Fruit fly (Drosophila melanogaster) whole organism, prepupa: Measurements from ENCODE around the gene Rab11.

Experiments used
- Blimp-1 ChIP-seq: fragments of 200-800 bp; sonication (Bioruptor generic); optimal IDR thresholded peaks from 3 replicates; lab custom pipeline; 2017; ENCODE audit warnings: missing biosample characterization, missing genetic modification characterization, mild to moderate bottlenecking, moderate library complexity, missing genetic modification reagents
- Smox ChIP-seq: fragments of 200-800 bp; sonication (Bioruptor generic); optimal IDR thresholded peaks from 3 replicates; lab custom pipeline; 2016; ENCODE audit warnings: missing biosample characterization, missing genetic modification characterization

DNA sequence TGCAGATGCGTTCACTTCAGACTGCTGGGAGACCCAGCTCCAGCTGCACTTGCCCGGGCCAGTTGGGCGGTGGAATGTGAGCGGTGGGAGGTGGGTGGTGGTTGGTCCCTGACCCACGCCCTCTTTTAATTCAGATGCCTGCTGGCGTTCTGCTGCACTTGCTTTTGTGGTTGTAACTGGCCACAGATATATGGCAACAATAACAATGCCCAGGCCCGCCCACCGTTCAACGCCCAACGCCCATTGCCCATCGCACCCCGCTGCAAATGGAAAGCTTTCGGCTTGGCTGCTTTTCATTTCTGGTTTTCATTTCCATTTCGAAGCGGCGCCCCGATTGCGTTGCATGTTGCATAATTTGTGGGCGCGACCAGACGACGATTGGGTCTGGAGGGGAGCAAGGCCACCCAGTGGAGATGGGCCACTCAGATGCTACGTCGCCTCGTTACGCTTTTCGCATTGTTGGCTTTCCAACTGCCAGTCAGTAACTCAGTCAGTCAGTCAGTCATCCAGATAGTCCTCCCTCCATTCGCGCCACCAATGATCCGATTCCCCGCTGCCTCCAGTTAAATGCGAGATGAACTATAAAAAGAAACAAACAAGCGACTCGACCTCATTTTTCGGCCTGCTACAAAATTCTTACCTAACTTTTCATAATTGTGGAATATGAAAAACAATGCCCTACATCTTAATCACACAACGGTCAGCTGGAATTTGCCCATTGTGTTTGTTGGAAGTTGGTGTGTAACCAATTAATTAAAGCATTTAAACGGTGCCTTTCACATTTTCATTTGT, 20.8 kb upstream of the Rab11 start:
- TF ChIP-seq Blimp-1 (GFP tag; lab: Kevin White, UChicago): no peak
- TF ChIP-seq Smox: no peak
